Worm (Caenorhabditis elegans): ENCODE measurements around the gene dmsr-9.

The dmsr-9 gene

DNA sequence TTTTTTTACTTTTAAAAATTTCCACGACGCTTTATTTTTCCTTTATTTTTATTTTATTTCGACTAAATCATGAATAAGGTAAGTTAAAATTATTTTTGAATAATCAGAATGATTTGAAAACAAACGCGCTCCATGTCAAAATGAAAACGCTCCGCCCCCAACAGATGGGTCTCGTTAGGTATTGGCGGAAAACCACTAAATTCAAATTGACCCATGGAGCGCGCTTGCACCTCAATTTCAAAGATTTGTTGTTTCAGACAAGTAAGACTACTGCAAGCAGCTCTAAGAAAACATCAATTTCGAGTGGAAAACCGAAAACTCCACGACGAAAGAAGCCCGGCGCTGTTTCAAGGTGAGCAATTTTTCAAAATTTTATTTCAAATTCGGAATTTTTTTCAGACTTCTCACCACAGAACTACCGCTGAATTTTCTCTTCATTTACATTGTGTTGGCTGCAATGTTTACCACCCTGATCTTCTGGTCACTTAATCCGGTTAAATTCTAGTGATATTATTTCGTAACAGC lies 11.5 kb downstream of the dmsr-9 start, which contains the start of gene ZC404.2:
ZC404.2 (plus strand) TSS at position 47 of the 525 bp plus-strand sequence.
- no peak for TF ChIP-seq ztf-23 (GFP tag; IDR thresholded peaks at IDR 0.05)
- TF ChIP-seq ref-1 (GFP tag; conservative IDR thresholded peaks at IDR 0.05) = no peak
- TF ChIP-seq med-1 (GFP tag; optimal IDR thresholded peaks at IDR 0.05; ENCODE audit: insufficient read depth) = no peak
- TF ChIP-seq ztf-29 (GFP tag; IDR thresholded peaks at IDR 0.05) = no peak
- no peak for TF ChIP-seq klf-2 (GFP tag; conservative IDR thresholded peaks at IDR 0.05)
- no peak for TF ChIP-seq tab-1 (GFP tag; IDR thresholded peaks at IDR 0.05)
- TF ChIP-seq cog-1 (tag; optimal IDR thresholded peaks at IDR 0.05) = no peak
- TF ChIP-seq flt-1 (GFP tag; IDR thresholded peaks at IDR 0.05) = no peak
- no peak for TF ChIP-seq T22C8.4 (GFP tag; IDR thresholded peaks at IDR 0.05)

DNA sequence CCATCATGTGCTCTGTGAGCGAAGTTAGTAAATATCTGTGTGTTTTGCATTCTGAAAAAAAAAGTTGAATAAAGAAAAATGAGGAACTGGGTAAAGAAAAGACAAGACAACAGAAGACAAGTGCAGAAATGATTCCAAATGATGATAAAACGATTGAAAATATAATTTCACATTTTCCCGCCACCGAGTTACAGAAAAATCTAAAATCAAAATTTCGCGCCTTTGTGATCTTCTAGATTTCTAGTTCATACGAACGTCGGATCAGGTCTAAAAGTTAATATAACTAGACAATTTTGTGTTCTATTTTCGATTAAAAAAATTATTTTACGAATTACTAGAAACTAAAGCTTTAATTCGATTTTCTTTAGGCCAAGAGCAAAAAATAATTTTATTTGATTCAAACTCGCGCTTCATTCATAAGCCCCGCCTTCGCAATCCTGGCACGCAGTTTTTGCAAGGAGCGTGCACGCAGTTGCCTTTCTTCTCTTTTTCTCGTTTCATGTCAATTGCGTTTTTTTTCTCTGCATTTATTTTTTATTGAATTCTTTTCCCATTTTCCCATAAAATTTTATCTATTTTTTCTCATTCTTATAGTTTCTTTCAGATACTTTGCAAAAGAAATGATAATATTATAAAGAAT lies 14.5 kb downstream of the dmsr-9 start, which contains the start of the genes spn-4 and spe-39:
spn-4 (minus strand) TSS at position 51 of the 640 bp plus-strand sequence.
spe-39 (plus strand) TSS at position 599 of the 640 bp plus-strand sequence.
- TF ChIP-seq med-1 (GFP tag; optimal IDR thresholded peaks at IDR 0.05; ENCODE audit: insufficient read depth) (peak; percentile 72), klf-2 (GFP tag; conservative IDR thresholded peaks at IDR 0.05) (0 out of 2 replicates have a peak, but pooled peaks have one; percentile 50), T22C8.4 (GFP tag; IDR thresholded peaks at IDR 0.05) (no peak), ztf-29 (GFP tag; IDR thresholded peaks at IDR 0.05) (peak; percentile 48; the same call in 1 of the 2 replicates), ztf-23 (GFP tag; IDR thresholded peaks at IDR 0.05) (peak; percentile 51; the same call in 1 of the 2 replicates), ref-1 (GFP tag; conservative IDR thresholded peaks at IDR 0.05) (no peak), tab-1 (GFP tag; IDR thresholded peaks at IDR 0.05) (peak; percentile 66; the same call in 1 of the 2 replicates), flt-1 (GFP tag; IDR thresholded peaks at IDR 0.05) (peak; percentile 62), cog-1 (tag; optimal IDR thresholded peaks at IDR 0.05) (no peak)

DNA sequence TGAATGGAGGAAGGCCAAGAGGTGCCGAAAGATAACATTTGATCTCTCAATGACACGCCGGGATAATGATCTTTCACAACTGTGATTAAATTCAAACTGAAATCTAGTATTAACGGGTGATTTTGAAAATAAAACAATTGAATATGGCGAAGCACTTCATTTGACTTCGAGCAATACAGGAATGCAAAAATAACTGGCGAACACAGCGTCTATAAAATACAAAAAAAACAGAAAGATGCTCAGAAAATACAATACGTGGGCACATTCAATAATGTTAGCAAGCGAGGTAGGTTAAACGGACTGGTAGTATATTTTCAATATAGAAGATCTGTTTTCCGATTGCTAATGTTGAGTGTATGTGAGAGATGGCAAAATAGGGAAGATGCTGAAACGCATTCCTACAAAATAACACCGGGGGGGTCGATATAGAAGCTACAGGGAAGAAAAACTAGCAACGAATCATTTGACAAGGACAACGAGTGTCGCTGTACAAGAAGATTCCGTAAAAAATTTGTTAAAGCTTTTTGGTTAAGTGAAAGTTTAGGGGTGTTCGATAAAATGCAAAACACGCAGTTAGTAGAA lies 16.3 kb downstream of the dmsr-9 start:
- TF ChIP-seq ztf-29 (GFP tag; IDR thresholded peaks at IDR 0.05) = no peak
- TF ChIP-seq ztf-23 (GFP tag; IDR thresholded peaks at IDR 0.05) = no peak
- no peak for TF ChIP-seq cog-1 (tag; optimal IDR thresholded peaks at IDR 0.05)
- no peak for TF ChIP-seq med-1 (GFP tag; optimal IDR thresholded peaks at IDR 0.05; ENCODE audit: insufficient read depth)
- no peak for TF ChIP-seq tab-1 (GFP tag; IDR thresholded peaks at IDR 0.05)
- TF ChIP-seq ref-1 (GFP tag; conservative IDR thresholded peaks at IDR 0.05) = no peak
- TF ChIP-seq T22C8.4 (GFP tag; IDR thresholded peaks at IDR 0.05) = no peak
- no peak for TF ChIP-seq klf-2 (GFP tag; conservative IDR thresholded peaks at IDR 0.05)
- TF ChIP-seq flt-1 (GFP tag; IDR thresholded peaks at IDR 0.05) = no peak

DNA sequence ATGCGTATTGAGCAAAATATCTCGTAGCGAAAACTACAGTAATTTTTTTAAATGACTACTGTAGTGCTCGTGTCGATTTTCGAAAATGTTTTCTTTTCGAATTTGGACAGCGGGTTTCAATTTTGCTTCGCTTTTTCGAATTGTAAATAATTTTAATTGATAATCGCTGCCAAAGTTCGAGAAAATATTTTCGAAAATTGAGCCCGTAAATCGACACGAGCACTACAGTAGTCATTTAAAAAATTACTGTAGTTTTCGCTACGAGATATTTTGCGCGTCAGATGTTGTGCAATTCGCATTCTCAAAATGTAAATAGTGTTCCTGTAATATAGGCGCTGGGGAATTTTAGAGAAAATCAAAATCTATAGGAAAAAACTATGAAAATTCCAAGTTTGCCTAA lies 17.2 kb downstream of the dmsr-9 start:
- TF ChIP-seq klf-2 (GFP tag; conservative IDR thresholded peaks at IDR 0.05) (no peak), ztf-29 (GFP tag; IDR thresholded peaks at IDR 0.05) (no peak), flt-1 (GFP tag; IDR thresholded peaks at IDR 0.05) (no peak), cog-1 (tag; optimal IDR thresholded peaks at IDR 0.05) (no peak), ztf-23 (GFP tag; IDR thresholded peaks at IDR 0.05) (no peak), ref-1 (GFP tag; conservative IDR thresholded peaks at IDR 0.05) (no peak), T22C8.4 (GFP tag; IDR thresholded peaks at IDR 0.05) (no peak), med-1 (GFP tag; optimal IDR thresholded peaks at IDR 0.05; ENCODE audit: insufficient read depth) (no peak), tab-1 (GFP tag; IDR thresholded peaks at IDR 0.05) (no peak)

DNA sequence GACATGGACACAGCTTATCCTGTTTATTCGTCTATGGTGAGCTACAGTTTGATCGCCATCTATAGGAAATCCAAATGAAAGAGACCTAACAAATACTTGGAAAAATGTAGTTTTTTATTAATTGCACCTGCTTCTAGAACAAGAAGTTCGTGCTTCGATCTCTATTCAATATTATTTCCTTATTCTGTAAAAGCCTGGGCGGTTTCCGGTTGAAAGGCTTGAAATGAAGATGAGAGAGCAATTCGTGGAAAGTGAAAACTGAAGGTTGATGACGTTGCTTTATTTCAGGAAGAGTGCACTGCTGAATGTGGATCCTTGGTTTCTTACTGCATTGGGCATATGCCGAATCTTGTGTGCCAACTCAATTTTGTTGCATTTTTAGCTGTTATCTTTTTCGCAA lies 18.8 kb downstream of the dmsr-9 start:
- TF ChIP-seq med-1 (GFP tag; optimal IDR thresholded peaks at IDR 0.05; ENCODE audit: insufficient read depth) (no peak), flt-1 (GFP tag; IDR thresholded peaks at IDR 0.05) (no peak)

DNA sequence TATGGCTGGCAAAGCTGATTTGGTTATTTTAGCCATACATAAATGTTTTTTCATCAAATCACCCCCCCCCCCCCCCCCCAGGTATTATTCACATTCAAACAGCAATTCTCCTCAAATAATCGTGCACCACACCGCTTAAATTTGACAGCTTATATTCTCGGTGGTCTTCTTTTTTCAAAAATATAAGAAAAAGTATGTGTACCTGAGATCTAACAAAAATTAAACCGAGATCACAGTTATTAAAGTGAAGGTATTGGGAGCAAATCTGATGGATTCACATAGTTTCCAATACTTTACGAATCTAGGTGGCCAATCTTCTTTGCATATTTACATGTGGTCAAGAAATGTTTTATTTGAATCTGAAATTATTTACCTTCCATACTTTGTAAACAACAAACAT lies 19.3 kb downstream of the dmsr-9 start, which contains the start of gene ZC404.15:
ZC404.15 (plus strand) TSS at position 301 of the 400 bp plus-strand sequence.
- no peak for TF ChIP-seq cog-1 (tag; optimal IDR thresholded peaks at IDR 0.05)
- TF ChIP-seq med-1 (GFP tag; optimal IDR thresholded peaks at IDR 0.05; ENCODE audit: insufficient read depth) = no peak
- TF ChIP-seq tab-1 (GFP tag; IDR thresholded peaks at IDR 0.05) = no peak
- TF ChIP-seq ztf-29 (GFP tag; IDR thresholded peaks at IDR 0.05) = no peak
- TF ChIP-seq klf-2 (GFP tag; conservative IDR thresholded peaks at IDR 0.05) = no peak
- TF ChIP-seq ref-1 (GFP tag; conservative IDR thresholded peaks at IDR 0.05) = no peak
- TF ChIP-seq T22C8.4 (GFP tag; IDR thresholded peaks at IDR 0.05) = no peak
- no peak for TF ChIP-seq flt-1 (GFP tag; IDR thresholded peaks at IDR 0.05)
- no peak for TF ChIP-seq ztf-23 (GFP tag; IDR thresholded peaks at IDR 0.05)

DNA sequence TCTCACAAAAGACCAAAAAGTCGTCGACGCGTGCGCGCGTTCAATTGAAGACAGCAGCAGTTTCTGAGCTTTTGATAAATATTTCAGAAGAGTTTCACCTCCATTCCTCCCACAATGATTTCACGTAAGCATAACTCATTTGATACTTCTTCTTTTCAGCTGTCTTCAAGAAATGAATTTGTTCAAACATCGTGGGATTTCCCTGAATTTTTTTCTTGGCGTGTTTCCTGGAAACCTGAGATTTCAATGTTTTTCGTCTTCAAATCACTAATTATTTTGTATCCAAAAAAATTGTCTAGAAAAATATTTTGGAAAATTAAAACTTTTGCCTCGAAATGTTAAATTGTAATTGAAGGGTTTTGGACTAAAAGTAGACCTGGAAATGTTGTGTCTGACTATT lies 21.0 kb downstream of the dmsr-9 start:
- TF ChIP-seq ztf-23 (GFP tag; IDR thresholded peaks at IDR 0.05) = no peak

DNA sequence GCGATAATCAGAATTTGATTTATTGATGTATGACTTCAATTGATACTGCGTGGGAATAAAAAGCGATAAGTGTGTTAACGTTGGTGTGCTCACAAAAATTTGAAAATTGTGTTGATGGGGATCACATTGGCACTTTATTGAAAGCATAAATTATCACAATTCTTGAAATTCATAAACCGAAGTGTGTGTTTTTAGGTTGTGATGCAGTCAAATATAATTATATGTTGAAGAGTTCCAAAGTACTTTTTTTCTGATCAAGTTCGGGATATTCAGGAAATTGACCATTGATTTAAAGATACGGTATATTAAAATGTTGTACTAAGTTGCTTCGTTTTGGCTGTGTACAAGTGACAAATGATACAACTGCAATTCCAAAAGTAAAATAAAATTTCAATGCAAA lies 23.8 kb downstream of the dmsr-9 start, which contains the start of gene srh-28:
srh-28 (minus strand) TSS at position 101 of the 400 bp plus-strand sequence.
- TF ChIP-seq ref-1 (GFP tag; conservative IDR thresholded peaks at IDR 0.05) (no peak), ztf-23 (GFP tag; IDR thresholded peaks at IDR 0.05) (no peak), klf-2 (GFP tag; conservative IDR thresholded peaks at IDR 0.05) (no peak), med-1 (GFP tag; optimal IDR thresholded peaks at IDR 0.05; ENCODE audit: insufficient read depth) (no peak), cog-1 (tag; optimal IDR thresholded peaks at IDR 0.05) (no peak), ztf-29 (GFP tag; IDR thresholded peaks at IDR 0.05) (no peak), tab-1 (GFP tag; IDR thresholded peaks at IDR 0.05) (no peak), T22C8.4 (GFP tag; IDR thresholded peaks at IDR 0.05) (no peak), flt-1 (GFP tag; IDR thresholded peaks at IDR 0.05) (no peak)

- no peak for TF ChIP-seq T22C8.4 (GFP tag; IDR thresholded peaks at IDR 0.05)
- no peak for TF ChIP-seq ztf-23 (GFP tag; IDR thresholded peaks at IDR 0.05)
- TF ChIP-seq tab-1 (GFP tag; IDR thresholded peaks at IDR 0.05) = no peak
- TF ChIP-seq flt-1 (GFP tag; IDR thresholded peaks at IDR 0.05) = no peak
- TF ChIP-seq med-1 (GFP tag; optimal IDR thresholded peaks at IDR 0.05; ENCODE audit: insufficient read depth) = no peak
- TF ChIP-seq ztf-29 (GFP tag; IDR thresholded peaks at IDR 0.05) = no peak
- no peak for TF ChIP-seq klf-2 (GFP tag; conservative IDR thresholded peaks at IDR 0.05)
- no peak for TF ChIP-seq cog-1 (tag; optimal IDR thresholded peaks at IDR 0.05)
- TF ChIP-seq ref-1 (GFP tag; conservative IDR thresholded peaks at IDR 0.05) = no peak
Observed at ce11 chrV:6773735-6774134, 25.7 kb downstream of the dmsr-9 start, which contains the start of gene ZC404.16. ZC404.16 (minus strand) TSS chrV:6773835.
